Fruit fly (Drosophila melanogaster) whole organism, pupa: ENCODE measurements around the gene CG32280.

Source experiments
- CG10348 ChIP-seq: fragments of 200-800 bp; sonication (Bioruptor generic); IDR thresholded peaks from 2 replicates; pipeline ENCODE4 v1.3.6; 2022; ENCODE audit warnings: missing biosample characterization, missing genetic modification characterization
- CG12605 ChIP-seq: fragments of 200-800 bp; sonication (Bioruptor generic); IDR thresholded peaks from 2 replicates; pipeline ENCODE4 v1.3.6; 2022; ENCODE audit warnings: missing biosample characterization, missing genetic modification characterization
- CG13204 ChIP-seq: fragments of 200-800 bp; sonication (Bioruptor generic); optimal IDR thresholded peaks from 2 replicates; lab custom pipeline; 2018; ENCODE audit warnings: missing biosample characterization, mild to moderate bottlenecking, missing genetic modification characterization, moderate library complexity
- CG14655 ChIP-seq: fragments of 200-800 bp; sonication (Bioruptor generic); optimal IDR thresholded peaks from 3 replicates; lab custom pipeline; 2017; ENCODE audit warnings: mild to moderate bottlenecking, missing biosample characterization, missing genetic modification reagents, missing genetic modification characterization
- CG15710 ChIP-seq: fragments of 200-800 bp; sonication (Bioruptor generic); optimal IDR thresholded peaks from 2 replicates; lab custom pipeline; 2018; ENCODE audit warnings: missing biosample characterization, mild to moderate bottlenecking, missing genetic modification characterization, moderate library complexity
- CG17806 ChIP-seq: fragments of 200-800 bp; sonication (Bioruptor generic); optimal IDR thresholded peaks from 2 replicates; lab custom pipeline; 2018; ENCODE audit warnings: missing biosample characterization, mild to moderate bottlenecking, missing genetic modification characterization, moderate library complexity
- CG32121 ChIP-seq: fragments of 200-800 bp; sonication (Bioruptor generic); IDR thresholded peaks from 2 replicates; pipeline ENCODE4 v1.3.6; 2022; ENCODE audit warnings: missing biosample characterization, missing genetic modification characterization
- CG34367 ChIP-seq: fragments of 200-800 bp; sonication (Bioruptor generic); optimal IDR thresholded peaks from 2 replicates; lab custom pipeline; 2018; ENCODE audit warnings: missing biosample characterization, mild to moderate bottlenecking, missing genetic modification characterization
- CG4496 ChIP-seq: fragments of 200-800 bp; sonication (Bioruptor generic); IDR thresholded peaks from 3 replicates; pipeline ENCODE4 v1.3.6; 2022; ENCODE audit warnings: missing biosample characterization, missing genetic modification characterization
- CG8159 ChIP-seq: fragments of 200-800 bp; sonication (Bioruptor generic); optimal IDR thresholded peaks from 3 replicates; lab custom pipeline; 2018; ENCODE audit warnings: missing biosample characterization, mild to moderate bottlenecking, missing genetic modification characterization, moderate library complexity
- CG8301 ChIP-seq: fragments of 200-800 bp; sonication (Bioruptor generic); optimal IDR thresholded peaks from 2 replicates; lab custom pipeline; 2018; ENCODE audit warnings: missing biosample characterization, mild to moderate bottlenecking, missing genetic modification characterization
- CG9948 ChIP-seq: fragments of 200-800 bp; sonication (Bioruptor generic); optimal IDR thresholded peaks from 2 replicates; lab custom pipeline; 2018; ENCODE audit warnings: missing biosample characterization, mild to moderate bottlenecking, missing genetic modification characterization, moderate library complexity
- D1 ChIP-seq: fragments of 200-800 bp; sonication (Bioruptor generic); optimal IDR thresholded peaks from 2 replicates; lab custom pipeline; 2018; ENCODE audit warnings: missing biosample characterization, mild to moderate bottlenecking, missing genetic modification characterization, moderate library complexity
- EcR ChIP-seq: fragments of 200-800 bp; sonication (Bioruptor generic); optimal IDR thresholded peaks from 3 replicates; lab custom pipeline; 2019; ENCODE audit warnings: missing biosample characterization, missing genetic modification characterization, mild to moderate bottlenecking, moderate library complexity, missing genetic modification reagents
- Ets98B ChIP-seq: fragments of 200-800 bp; sonication (Bioruptor generic); IDR thresholded peaks from 2 replicates; pipeline ENCODE4 v1.3.6; 2022; ENCODE audit warnings: missing biosample characterization, missing genetic modification characterization
- Pif1A ChIP-seq: fragments of 200-800 bp; sonication (Bioruptor generic); optimal IDR thresholded peaks from 3 replicates; lab custom pipeline; 2016; ENCODE audit warnings: missing biosample characterization, missing genetic modification characterization
- Pif1B ChIP-seq: fragments of 200-800 bp; sonication (Bioruptor generic); optimal IDR thresholded peaks from 3 replicates; lab custom pipeline; 2016; ENCODE audit warnings: missing biosample characterization, missing genetic modification characterization
- Snoo ChIP-seq: fragments of 200-800 bp; sonication (Bioruptor generic); optimal IDR thresholded peaks from 3 replicates; lab custom pipeline; 2017; ENCODE audit warnings: missing biosample characterization, mild to moderate bottlenecking, missing genetic modification characterization, inconsistent platforms
- fd96Ca ChIP-seq: fragments of 200-800 bp; sonication (Bioruptor generic); IDR thresholded peaks from 3 replicates; pipeline ENCODE4 v1.3.6; 2022; ENCODE audit warnings: missing biosample characterization, missing genetic modification characterization
- gl ChIP-seq: fragments of 200-800 bp; sonication (Bioruptor generic); optimal IDR thresholded peaks from 2 replicates; lab custom pipeline; 2018; ENCODE audit warnings: missing biosample characterization, mild to moderate bottlenecking, missing genetic modification characterization
- rn ChIP-seq: fragments of 200-800 bp; sonication (Bioruptor generic); IDR thresholded peaks from 2 replicates; pipeline ENCODE4 v1.3.6; 2022; ENCODE audit warnings: missing biosample characterization, missing genetic modification characterization

CG32280 gene

dm6 chr3L:3148125-3149059 lies 16.6 kb upstream of the CG32280 start, which contains the start of the genes Usp5 and BtbVII:
TSS of gene Usp5 (minus strand) at chr3L:3148358.
TSS of gene BtbVII (plus strand) at chr3L:3148646.
- TF ChIP-seq CG17806 (tag; lab: Kevin White, UChicago) (no peak), CG32121 (no peak), CG8301 (tag; lab: Kevin White, UChicago) (peak; percentile 44), CG4496 (GFP tag; lab: Robert Waterston, UW) (peak; percentile 15; the same call in 1 of the 3 replicates), Snoo (tag; lab: Kevin White, UChicago) (peak; percentile 25), CG34367 (tag; lab: Kevin White, UChicago) (peak; percentile 24), CG9948 (tag; lab: Kevin White, UChicago) (peak; percentile 27), CG14655 (GFP tag; lab: Kevin White, UChicago) (no peak), CG10348 (GFP tag; lab: Robert Waterston, UW) (no peak), CG13204 (no peak), EcR (GFP tag; lab: Kevin White, UChicago) (no peak), D1 (tag; lab: Kevin White, UChicago) (no peak), gl (tag; lab: Kevin White, UChicago) (peak; percentile 56), Pif1B (GFP tag; lab: Kevin White, UChicago) (peak; percentile 10), fd96Ca (peak; percentile 69), CG8159 (tag; lab: Kevin White, UChicago) (peak; percentile 48), Ets98B (GFP tag; lab: Robert Waterston, UW) (no peak), rn (no peak), CG12605 (GFP tag; lab: Robert Waterston, UW) (peak; percentile 22; the same call in 1 of the 2 replicates), Pif1A (GFP tag; lab: Kevin White, UChicago) (no peak), CG15710 (tag; lab: Kevin White, UChicago) (peak; percentile 26)

dm6 chr3L:3149060-3149872 lies 15.7 kb upstream of the CG32280 start:
- TF ChIP-seq CG10348 (GFP tag; lab: Robert Waterston, UW) = no peak
- no peak for TF ChIP-seq D1 (tag; lab: Kevin White, UChicago)
- peak; percentile 68 for TF ChIP-seq CG13204
- no peak for TF ChIP-seq CG4496 (GFP tag; lab: Robert Waterston, UW)
- TF ChIP-seq Ets98B (GFP tag; lab: Robert Waterston, UW) = no peak
- TF ChIP-seq CG32121 = peak; percentile 43; the same call in 1 of the 2 replicates
- peak; percentile 49 for TF ChIP-seq EcR (GFP tag; lab: Kevin White, UChicago)

- 0 out of 2 replicates have a peak, but pooled peaks have one; percentile 9 for TF ChIP-seq rn
- no peak for TF ChIP-seq Pif1A (GFP tag; lab: Kevin White, UChicago)
Observed at dm6 chr3L:3150376-3150775, 14.6 kb upstream of the CG32280 start.

dm6 chr3L:3157651-3158050 lies 7.3 kb upstream of the CG32280 start:
- no peak for TF ChIP-seq CG13204

- TF ChIP-seq CG9948 (tag; lab: Kevin White, UChicago) (no peak), CG8159 (tag; lab: Kevin White, UChicago) (no peak), Pif1B (GFP tag; lab: Kevin White, UChicago) (no peak), CG15710 (tag; lab: Kevin White, UChicago) (peak; percentile 44), fd96Ca (no peak), CG13204 (no peak), CG17806 (tag; lab: Kevin White, UChicago) (no peak), CG4496 (GFP tag; lab: Robert Waterston, UW) (no peak)
Observed at dm6 chr3L:3159309-3160194, 5.4 kb upstream of the CG32280 start, which contains the start of the genes ND-30 and CG15812. TSS of gene ND-30 (minus strand) at chr3L:3159578. TSS of gene CG15812 (plus strand) at chr3L:3159991.
